Worm (Caenorhabditis elegans): ENCODE results near the gene Y44A6C.1.

ce11 chrV:20691585-20691984 is 22.1 kb upstream of the Y44A6C.1 start, which contains the start of gene F53F8.4:
- TF ChIP-seq ztf-23 (GFP tag; IDR thresholded peaks at IDR 0.05), result no peak
- no peak for TF ChIP-seq flt-1 (GFP tag; IDR thresholded peaks at IDR 0.05)
- TF ChIP-seq med-1 (GFP tag; optimal IDR thresholded peaks at IDR 0.05; ENCODE audit: insufficient read depth), result no peak
- TF ChIP-seq klf-2 (GFP tag; conservative IDR thresholded peaks at IDR 0.05), result no peak
- no peak for TF ChIP-seq cog-1 (tag; optimal IDR thresholded peaks at IDR 0.05)
- TF ChIP-seq tab-1 (GFP tag; IDR thresholded peaks at IDR 0.05), result no peak
- TF ChIP-seq ztf-29 (GFP tag; IDR thresholded peaks at IDR 0.05), result no peak

All from whole organism, midembryonic.